Worm (Caenorhabditis elegans): ENCODE data around the gene F22E5.20.
"Not testable (repeated sequence)": the region's sequence is repeated elsewhere in the genome, so short reads cannot be mapped to it uniquely, and the experiment has no call there.

DNA sequence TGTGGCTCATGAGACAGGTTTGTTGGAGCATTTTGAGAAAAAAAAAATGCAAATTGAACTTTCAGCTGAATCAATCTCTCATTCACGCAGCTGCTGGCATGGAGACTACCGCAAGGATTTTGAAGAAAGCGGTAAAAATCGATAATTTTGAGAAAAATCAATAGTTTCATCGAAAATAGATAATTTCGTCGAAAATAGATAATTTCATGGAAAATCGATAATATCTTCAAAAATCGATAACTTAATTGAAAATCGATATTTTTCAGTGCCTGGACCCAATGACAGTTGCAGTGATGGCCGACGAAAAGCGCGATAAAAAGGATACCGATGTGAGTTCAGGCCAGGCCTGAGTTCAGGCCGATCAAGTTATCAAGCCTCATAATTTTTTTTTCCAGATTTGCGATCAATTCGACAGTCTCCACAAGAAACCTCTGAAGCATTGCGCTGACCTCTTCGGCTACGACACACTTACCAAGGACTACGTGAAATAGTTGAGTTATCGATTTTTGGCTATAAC lies 50.4 kb downstream of the F22E5.20 start, which contains the start of gene D2062.4:
- TF ChIP-seq lin-1 (GFP tag; IDR thresholded peaks at IDR 0.05); ama-1 (optimal IDR thresholded peaks at IDR 0.05); ces-1 (GFP tag; optimal IDR thresholded peaks at IDR 0.05); zip-2 (tag; optimal IDR thresholded peaks at IDR 0.05): not testable (repeated sequence)

Data from whole organism, L4 larva.